Worm (Caenorhabditis elegans) whole organism, L4 larva: Measurements from ENCODE around the gene pei-1.

Experiments
- Y105C5A.15 ChIP-seq: fragments of 200-800 bp; sonication (Bioruptor generic); IDR thresholded peaks from 2 replicates; pipeline ENCODE4 v1.3.6; 2022; ENCODE audit warnings: missing genetic modification characterization, missing compliant biosample characterization
- aly-2 ChIP-seq: sonication (generic microtip); optimal IDR thresholded peaks from 2 replicates; lab custom pipeline; 2018; ENCODE audit warnings: missing biosample characterization, missing genetic modification characterization
- ama-1 ChIP-seq: fragments of 150-350 bp; optimal IDR thresholded peaks from 2 replicates; lab custom pipeline; 2014; ENCODE audit warnings: inconsistent platforms, mixed read lengths
- egl-43 ChIP-seq: fragments of 200-800 bp; sonication (Bioruptor generic); IDR thresholded peaks from 2 replicates; pipeline ENCODE4 v1.3.6; 2022; ENCODE audit warnings: missing genetic modification reagents, missing genetic modification characterization, missing compliant biosample characterization
- fkh-10 ChIP-seq: fragments of 150-350 bp; optimal IDR thresholded peaks from 2 replicates; lab custom pipeline; 2014; ENCODE audit warnings: missing biosample characterization, missing genetic modification reagents, missing genetic modification characterization
- fos-1 ChIP-seq: fragments of 150-350 bp; optimal IDR thresholded peaks from 2 replicates; lab custom pipeline; 2014; ENCODE audit warnings: missing biosample characterization, missing genetic modification characterization
- hlh-11 ChIP-seq: fragments of 200-800 bp; sonication (Bioruptor generic); optimal IDR thresholded peaks from 2 replicates; lab custom pipeline; 2018; ENCODE audit warnings: mild to moderate bottlenecking, missing genetic modification characterization, missing compliant biosample characterization
- hlh-30 ChIP-seq: sonication (generic microtip); optimal IDR thresholded peaks from 2 replicates; lab custom pipeline; 2017; ENCODE audit warnings: antibody characterized with exemption, mild to moderate bottlenecking, missing genetic modification characterization, missing compliant biosample characterization; ENCODE audit not compliant: insufficient read depth
- mep-1 ChIP-seq: fragments of 150-350 bp; sonication (generic microtip); optimal IDR thresholded peaks from 3 replicates; lab custom pipeline; 2014; ENCODE audit warnings: missing biosample characterization, missing genetic modification characterization
- nhr-76 ChIP-seq: fragments of 150-350 bp; optimal IDR thresholded peaks from 2 replicates; lab custom pipeline; 2014; ENCODE audit warnings: missing biosample characterization, missing genetic modification characterization
- pha-4 ChIP-seq, 2 experiments: fragments of 150-350 bp in 1 of 2; fragments of 200-800 bp in 1 of 2; sonication (Bioruptor generic) in 1 of 2; IDR thresholded peaks in 1 of 2; optimal IDR thresholded peaks in 1 of 2; 2 replicates each; pipeline versions ENCODE4 v1.3.6 to Lab custom; 2014 to 2022; ENCODE audit warnings: missing genetic modification characterization in 2 of 2, missing genetic modification reagents in 2 of 2, missing biosample characterization in 1 of 2, missing compliant biosample characterization in 1 of 2
- sdz-12 ChIP-seq: fragments of 200-800 bp; sonication (Bioruptor generic); optimal IDR thresholded peaks from 2 replicates; lab custom pipeline; 2018; ENCODE audit warnings: mild to moderate bottlenecking, missing genetic modification characterization, missing compliant biosample characterization
- snpc-1.2 ChIP-seq: fragments of 200-800 bp; sonication (Bioruptor generic); IDR thresholded peaks from 2 replicates; pipeline ENCODE4 v1.3.6; 2022; ENCODE audit warnings: missing genetic modification reagents, missing genetic modification characterization, missing compliant biosample characterization
- unc-62 ChIP-seq, 3 experiments: fragments of 150-350 bp in 1 of 3; sonication (generic microtip); optimal IDR thresholded peaks in 2 of 3; peaks in 1 of 3; 1 replicate in 1 of 3; 2 replicates in 2 of 3; lab custom pipeline; 2014 to 2017; ENCODE audit warnings: missing biosample characterization in 3 of 3, missing genetic modification characterization in 3 of 3, missing genetic modification reagents in 3 of 3, missing genotype in 1 of 3

- TF ChIP-seq nhr-76 (tag; lab: Kevin White, UChicago): no peak
- no peak for TF ChIP-seq sdz-12
- no peak for TF ChIP-seq Y105C5A.15
- no peak for TF ChIP-seq egl-43 (GFP tag; lab: Robert Waterston, UW)
- TF ChIP-seq snpc-1.2: no peak
- no peak for TF ChIP-seq unc-62 (GFP tag; optimal IDR thresholded peaks at IDR 0.05 in 1 of 2; lab: Kevin White, UChicago)
- no peak for TF ChIP-seq unc-62 (tag; optimal IDR thresholded peaks at IDR 0.05; lab: Kevin White, UChicago)
- TF ChIP-seq hlh-30 (tag; lab: Kevin White, UChicago): no peak
- no peak for TF ChIP-seq mep-1 (tag; lab: Kevin White, UChicago)
- TF ChIP-seq aly-2: no peak
- no peak for TF ChIP-seq pha-4 (GFP tag; IDR thresholded peaks at IDR 0.05; lab: Robert Waterston, UW)
- TF ChIP-seq pha-4 (tag; optimal IDR thresholded peaks at IDR 0.05; lab: Kevin White, UChicago): no peak
- TF ChIP-seq fkh-10 (GFP tag; lab: Kevin White, UChicago): no peak
- no peak for TF ChIP-seq fos-1 (tag; lab: Kevin White, UChicago)
- TF ChIP-seq ama-1: no peak
- no peak for TF ChIP-seq hlh-11
Observed at ce11 chrIV:9622272-9622671, 30.0 kb upstream of the pei-1 start, which contains the start of gene W09C2.7.
